Worm (Caenorhabditis elegans) whole organism, young adult: ENCODE results near the gene jamp-1.

ENCODE experiments used
- B0261.1 ChIP-seq: sonication (generic microtip); optimal IDR thresholded peaks from 2 replicates; lab custom pipeline; 2016; ENCODE audit warnings: mild to moderate bottlenecking, missing genetic modification characterization, moderate library complexity, missing compliant biosample characterization
- B0336.3 ChIP-seq: fragments of 200-800 bp; sonication (Bioruptor generic); IDR thresholded peaks from 2 replicates; pipeline ENCODE4 v1.3.6; 2022; ENCODE audit warnings: missing genetic modification characterization, missing compliant biosample characterization
- F49E8.2 ChIP-seq: sonication (generic microtip); optimal IDR thresholded peaks from 3 replicates; lab custom pipeline; 2017; ENCODE audit warnings: missing genetic modification characterization, mild to moderate bottlenecking, missing compliant biosample characterization, antibody characterized with exemption, moderate library complexity; ENCODE audit not compliant: insufficient read depth
- Y53F4B.3 ChIP-seq: fragments of 200-800 bp; sonication (Bioruptor generic); IDR thresholded peaks from 2 replicates; pipeline ENCODE4 v1.3.6; 2022; ENCODE audit warnings: missing genetic modification reagents, missing genetic modification characterization, missing compliant biosample characterization
- ccch-3 ChIP-seq: fragments of 200-800 bp; sonication (Bioruptor generic); optimal IDR thresholded peaks from 2 replicates; lab custom pipeline; 2018; ENCODE audit warnings: mild to moderate bottlenecking, missing genetic modification characterization, missing compliant biosample characterization
- dpl-1 ChIP-seq: fragments of 150-350 bp; optimal IDR thresholded peaks from 2 replicates; lab custom pipeline; 2014; ENCODE audit warnings: missing biosample characterization, missing genetic modification reagents, missing genetic modification characterization
- lag-1 ChIP-seq: fragments of 200-800 bp; sonication (Bioruptor generic); IDR thresholded peaks from 2 replicates; pipeline ENCODE4 v1.3.6; 2022; ENCODE audit warnings: missing genetic modification reagents, missing genetic modification characterization, missing compliant biosample characterization
- mcd-1 ChIP-seq: fragments of 200-800 bp; sonication (Bioruptor generic); IDR thresholded peaks from 2 replicates; pipeline ENCODE4 v1.3.6; 2022; ENCODE audit warnings: missing genetic modification reagents, missing genetic modification characterization, missing compliant biosample characterization
- rec-8 ChIP-seq, 2 experiments: sonication (generic microtip); optimal IDR thresholded peaks; 2 replicates each; lab custom pipeline; 2016; ENCODE audit warnings: mild to moderate bottlenecking in 2 of 2, missing genetic modification characterization in 2 of 2, missing genetic modification reagents in 2 of 2, missing genotype in 2 of 2, missing biosample characterization in 1 of 2, missing compliant biosample characterization in 1 of 2, moderate library complexity in 1 of 2
- unc-62 ChIP-seq: fragments of 150-350 bp; optimal IDR thresholded peaks from 2 replicates; lab custom pipeline; 2014; ENCODE audit warnings: missing biosample characterization, missing genetic modification reagents, missing genetic modification characterization
- xnd-1 ChIP-seq: sonication (generic microtip); optimal IDR thresholded peaks from 2 replicates; lab custom pipeline; 2016; ENCODE audit warnings: missing genotype, missing genetic modification reagents, missing genetic modification characterization, missing compliant biosample characterization

ce11 chrV:6034714-6035113, 16.3 kb downstream of the jamp-1 start, which contains the start of gene dhs-17:
- TF ChIP-seq dpl-1 (GFP tag; lab: Kevin White, UChicago): no peak
- no peak for TF ChIP-seq F49E8.2 (tag; lab: Kevin White, UChicago)
- no peak for TF ChIP-seq mcd-1 (GFP tag; lab: Robert Waterston, UW)
- TF ChIP-seq Y53F4B.3 (GFP tag; lab: Robert Waterston, UW): no peak
- no peak for TF ChIP-seq unc-62
- TF ChIP-seq B0261.1 (tag; lab: Kevin White, UChicago): no peak
- no peak for TF ChIP-seq B0336.3
- no peak for TF ChIP-seq ccch-3 (GFP tag; lab: Kevin White, UChicago)
- no peak for TF ChIP-seq rec-8 (tag; optimal IDR thresholded peaks at IDR 0.05; lab: Kevin White, UChicago)
- TF ChIP-seq lag-1 (GFP tag; lab: Robert Waterston, UW): no peak
- TF ChIP-seq xnd-1 (tag; lab: Kevin White, UChicago): no peak
